Worm (Caenorhabditis elegans): ENCODE measurements around the gene unc-80.

unc-80 gene

DNA sequence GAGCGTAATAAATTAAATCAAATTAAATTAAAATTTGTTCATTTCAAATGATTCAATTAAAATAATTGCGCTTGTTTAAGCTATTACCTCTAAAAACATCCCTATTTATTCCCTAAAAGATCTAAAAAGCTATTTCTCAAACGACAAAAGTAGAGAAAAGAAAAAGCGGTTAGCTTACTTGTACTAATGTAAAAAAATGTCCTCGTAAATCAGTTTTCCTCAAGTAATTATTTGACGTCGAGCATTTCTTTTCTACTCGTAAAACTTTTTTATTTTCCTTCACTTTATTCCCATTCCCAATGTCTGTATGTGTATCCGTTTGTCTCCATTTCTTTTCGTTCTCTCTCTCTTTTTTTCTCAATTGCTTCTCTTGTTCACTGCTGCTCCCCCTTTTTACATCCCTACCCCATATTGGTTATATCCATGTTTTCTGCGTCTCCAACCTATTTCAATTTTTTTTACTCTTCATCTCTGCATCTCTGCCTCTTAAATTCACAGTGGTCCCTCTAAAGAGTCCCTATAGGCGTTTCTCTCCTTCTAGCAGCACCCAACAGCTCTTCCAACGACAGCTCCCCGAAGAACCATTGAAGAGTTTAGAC is at the start of gene unc-80:
unc-80 (plus strand) TSS at position 533 of the 599 bp plus-strand sequence.
- no peak for TF ChIP-seq unc-3 (GFP tag; conservative IDR thresholded peaks at IDR 0.05)
- TF ChIP-seq unc-3 (tag; optimal IDR thresholded peaks at IDR 0.05): peak; percentile 54
- TF ChIP-seq tbx-2 (tag; optimal IDR thresholded peaks at IDR 0.05): peak; percentile 53
- TF ChIP-seq ceh-48 (tag; optimal IDR thresholded peaks at IDR 0.05): peak; percentile 12
- TF ChIP-seq ceh-14 (tag; optimal IDR thresholded peaks at IDR 0.05): peak; percentile 55
- TF ChIP-seq nhr-11 (tag; optimal IDR thresholded peaks at IDR 0.05): peak; percentile 71
- peak; percentile 47 for TF ChIP-seq ceh-18 (tag; optimal IDR thresholded peaks at IDR 0.05)
- TF ChIP-seq pqm-1 (tag; optimal IDR thresholded peaks at IDR 0.05): no peak
- no peak for TF ChIP-seq ets-4 (tag; optimal IDR thresholded peaks at IDR 0.05)
- TF ChIP-seq sdc-2 (tag; optimal IDR thresholded peaks at IDR 0.05): no peak
- peak; percentile 76 for TF ChIP-seq unc-42 (tag; optimal IDR thresholded peaks at IDR 0.05)
- peak; percentile 64 for TF ChIP-seq ceh-31 (tag; optimal IDR thresholded peaks at IDR 0.05)
- peak; percentile 44 for TF ChIP-seq nfya-1 (tag; optimal IDR thresholded peaks at IDR 0.05)

DNA sequence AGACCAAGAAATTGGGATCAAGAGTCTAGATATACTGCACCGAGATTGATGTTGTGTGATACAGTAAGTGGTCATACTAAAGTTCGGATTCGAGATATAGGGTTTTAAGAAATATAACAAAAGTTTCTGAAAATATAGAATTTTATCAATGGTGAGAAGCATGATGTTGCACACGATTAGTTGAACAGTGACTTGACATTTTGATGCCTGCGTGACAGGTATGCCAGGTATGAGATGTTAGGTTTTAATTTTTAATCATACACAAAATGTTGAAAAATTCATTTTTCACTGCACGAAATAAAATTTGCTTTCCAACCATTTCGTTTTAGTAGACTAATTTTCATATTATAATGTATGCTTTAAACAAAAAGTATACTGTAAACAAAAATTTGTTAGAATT is 49.0 kb upstream of the unc-80 start:
- TF ChIP-seq fax-1 (tag; optimal IDR thresholded peaks at IDR 0.05): no peak
- no peak for TF ChIP-seq unc-3 (GFP tag; conservative IDR thresholded peaks at IDR 0.05)
- no peak for TF ChIP-seq unc-3 (tag; optimal IDR thresholded peaks at IDR 0.05)
- no peak for TF ChIP-seq elt-2 (tag; optimal IDR thresholded peaks at IDR 0.05)
- TF ChIP-seq nfya-1 (tag; optimal IDR thresholded peaks at IDR 0.05): no peak
- no peak for TF ChIP-seq ama-1 (optimal IDR thresholded peaks at IDR 0.05)
- TF ChIP-seq ceh-19 (GFP tag; optimal IDR thresholded peaks at IDR 0.05): no peak
- no peak for TF ChIP-seq ceh-14 (tag; optimal IDR thresholded peaks at IDR 0.05)
- no peak for TF ChIP-seq ets-4 (tag; optimal IDR thresholded peaks at IDR 0.05)
- TF ChIP-seq ahr-1 (tag; optimal IDR thresholded peaks at IDR 0.05): no peak
- no peak for TF ChIP-seq eyg-1 (tag; optimal IDR thresholded peaks at IDR 0.05)
- TF ChIP-seq dmd-4 (tag; optimal IDR thresholded peaks at IDR 0.05; ENCODE audit: borderline replicate concordance): no peak
- TF ChIP-seq unc-42 (tag; optimal IDR thresholded peaks at IDR 0.05): no peak
- TF ChIP-seq sdc-2 (tag; optimal IDR thresholded peaks at IDR 0.05): no peak

ce11 chrV:20831867-20832266 is 47.5 kb upstream of the unc-80 start:
- TF ChIP-seq pat-9 (tag; optimal IDR thresholded peaks at IDR 0.05) (no peak), elt-2 (tag; optimal IDR thresholded peaks at IDR 0.05) (peak; percentile 18)

- peak; percentile 72 for TF ChIP-seq tbx-2 (tag; optimal IDR thresholded peaks at IDR 0.05)
- peak; percentile 12 for TF ChIP-seq sox-4 (tag; optimal IDR thresholded peaks at IDR 0.05)
- TF ChIP-seq tbx-7 (tag; optimal IDR thresholded peaks at IDR 0.05): peak; percentile 23
- peak; percentile 61 for TF ChIP-seq ttx-3 (tag; optimal IDR thresholded peaks at IDR 0.05)
- peak; percentile 11 for TF ChIP-seq C08G9.2 (tag; optimal IDR thresholded peaks at IDR 0.05)
- TF ChIP-seq ceh-34 (tag; optimal IDR thresholded peaks at IDR 0.05): peak; percentile 1
- TF ChIP-seq ets-4 (tag; optimal IDR thresholded peaks at IDR 0.05): peak; percentile 43
- peak; percentile 65 for TF ChIP-seq elt-2 (tag; optimal IDR thresholded peaks at IDR 0.05)
- TF ChIP-seq ceh-24 (tag; optimal IDR thresholded peaks at IDR 0.05): no peak
- TF ChIP-seq ceh-22 (tag; optimal IDR thresholded peaks at IDR 0.05): no peak
- TF ChIP-seq hlh-8 (tag; optimal IDR thresholded peaks at IDR 0.05): peak; percentile 58
- TF ChIP-seq zip-5 (tag; optimal IDR thresholded peaks at IDR 0.05): peak; percentile 87
- TF ChIP-seq pha-2 (tag; optimal IDR thresholded peaks at IDR 0.05): peak; percentile 75
- TF ChIP-seq fax-1 (tag; optimal IDR thresholded peaks at IDR 0.05): peak; percentile 6
- TF ChIP-seq madf-2 (tag; optimal IDR thresholded peaks at IDR 0.05): no peak
- TF ChIP-seq K09A11.1 (tag; optimal IDR thresholded peaks at IDR 0.05; ENCODE audit: insufficient read depth): no peak
- TF ChIP-seq che-1 (tag; optimal IDR thresholded peaks at IDR 0.05): no peak
- no peak for TF ChIP-seq hlh-30 (tag; optimal IDR thresholded peaks at IDR 0.05; ENCODE audit: insufficient read depth)
- TF ChIP-seq ceh-14 (tag; optimal IDR thresholded peaks at IDR 0.05): peak; percentile 55
- TF ChIP-seq unc-86 (tag; optimal IDR thresholded peaks at IDR 0.05): peak; percentile 55
- TF ChIP-seq Y22D7AL.16 (tag; optimal IDR thresholded peaks at IDR 0.05): no peak
- TF ChIP-seq unc-42 (tag; optimal IDR thresholded peaks at IDR 0.05): peak; percentile 78
- TF ChIP-seq ahr-1 (tag; optimal IDR thresholded peaks at IDR 0.05): peak; percentile 69
- peak; percentile 72 for TF ChIP-seq ceh-31 (tag; optimal IDR thresholded peaks at IDR 0.05)
- TF ChIP-seq fkh-6 (tag; optimal IDR thresholded peaks at IDR 0.05): peak; percentile 15
- no peak for TF ChIP-seq unc-3 (GFP tag; conservative IDR thresholded peaks at IDR 0.05)
- TF ChIP-seq unc-3 (tag; optimal IDR thresholded peaks at IDR 0.05): peak; percentile 10
- TF ChIP-seq ceh-48 (tag; optimal IDR thresholded peaks at IDR 0.05): peak; percentile 64
- TF ChIP-seq unc-55 (GFP tag; optimal IDR thresholded peaks at IDR 0.05): no peak
These were observed 46.8 kb upstream of the unc-80 start for ce11 chrV:20832554-20832963.
